Fruit fly (Drosophila melanogaster): ENCODE results near the gene dimm.

DNA sequence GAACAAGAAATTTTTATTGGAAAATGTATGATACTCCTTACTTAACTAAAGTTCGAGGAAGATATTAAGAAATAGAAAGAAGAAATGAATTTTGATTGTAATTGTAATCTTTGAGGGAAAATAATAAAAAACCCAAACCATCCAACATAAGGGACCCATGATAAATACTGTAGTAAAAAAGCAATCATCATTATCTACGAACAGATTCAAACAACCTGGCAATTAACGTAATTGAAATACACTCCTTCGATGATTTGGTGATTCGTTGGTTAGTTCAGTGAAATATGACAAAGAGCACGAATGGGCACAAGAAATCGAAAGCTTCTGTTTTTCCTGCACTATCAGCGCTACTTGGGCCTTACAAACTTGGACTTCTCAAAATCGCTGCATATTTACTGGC lies 41.1 kb upstream of the dimm start, which contains the start of gene Gr39a:
- TF ChIP-seq psq (GFP tag; optimal IDR thresholded peaks at IDR 0.05): no peak
- TF ChIP-seq sv (GFP tag; optimal IDR thresholded peaks at IDR 0.05): no peak
- TF ChIP-seq ey (GFP tag; optimal IDR thresholded peaks at IDR 0.05): no peak
